Worm (Caenorhabditis elegans) whole organism, young adult: ENCODE results near the gene cyp-31A5.

ENCODE experiments used
- F22D6.2 ChIP-seq: sonication (generic microtip); optimal IDR thresholded peaks from 2 replicates; lab custom pipeline; 2016; ENCODE audit warnings: mild to moderate bottlenecking, missing genetic modification characterization, missing compliant biosample characterization
- F52B5.7 ChIP-seq: sonication (generic microtip); optimal IDR thresholded peaks from 2 replicates; lab custom pipeline; 2016; ENCODE audit warnings: mild to moderate bottlenecking, missing genetic modification characterization, missing compliant biosample characterization
- F55B11.4 ChIP-seq: sonication (generic microtip); optimal IDR thresholded peaks from 2 replicates; lab custom pipeline; 2016; ENCODE audit warnings: missing compliant biosample characterization, missing genetic modification characterization, borderline replicate concordance; ENCODE audit not compliant: insufficient read depth
- ama-1 ChIP-seq, 3 experiments: fragments of 150-350 bp in 1 of 3; sonication (generic microtip) in 2 of 3; optimal IDR thresholded peaks; 2 replicates each; lab custom pipeline; 2014 to 2018; ENCODE audit warnings: missing biosample characterization in 2 of 3, missing genetic modification characterization in 2 of 3, missing genetic modification reagents in 2 of 3
- pbrm-1 ChIP-seq: fragments of 200-800 bp; sonication (Bioruptor generic); IDR thresholded peaks from 2 replicates; pipeline ENCODE4 v1.3.6; 2022; ENCODE audit warnings: missing genetic modification reagents, missing genetic modification characterization, missing compliant biosample characterization
- rpc-1 ChIP-seq, 2 experiments: fragments of 150-350 bp in 1 of 2; sonication (generic microtip) in 1 of 2; optimal IDR thresholded peaks; 2 replicates each; lab custom pipeline; 2014 to 2018; ENCODE audit warnings: missing biosample characterization in 1 of 2, missing genetic modification characterization in 1 of 2, missing genetic modification reagents in 1 of 2, missing genotype in 1 of 2
- unc-62 ChIP-seq: fragments of 150-350 bp; optimal IDR thresholded peaks from 2 replicates; lab custom pipeline; 2014; ENCODE audit warnings: missing biosample characterization, missing genetic modification reagents, missing genetic modification characterization
- ztf-28 ChIP-seq: fragments of 200-800 bp; sonication (Bioruptor generic); IDR thresholded peaks from 2 replicates; pipeline ENCODE4 v1.3.6; 2022; ENCODE audit warnings: missing genetic modification reagents, missing genetic modification characterization, missing compliant biosample characterization

DNA sequence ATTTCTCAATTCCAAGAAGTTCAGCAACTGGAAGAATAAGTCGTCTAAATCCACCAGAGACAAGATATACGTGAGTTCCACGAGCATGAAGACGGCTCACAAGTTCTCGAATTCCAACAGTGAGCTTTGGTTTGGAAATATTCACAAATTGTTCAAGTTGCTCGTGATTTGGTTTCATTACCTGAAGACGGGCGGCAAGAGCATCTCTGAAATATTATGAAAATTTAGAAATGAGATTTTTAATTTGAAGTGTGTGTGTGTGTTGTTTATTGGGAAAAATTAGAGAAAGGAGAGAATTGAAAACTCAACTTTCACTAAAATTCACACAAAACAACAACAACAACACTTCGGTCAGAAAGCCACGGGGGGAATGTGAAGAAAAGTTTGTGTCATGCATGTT is 10.3 kb upstream of the cyp-31A5 start:
- TF ChIP-seq rpc-1 (optimal IDR thresholded peaks at IDR 0.05; lab: Kevin White, UChicago) (no peak), rpc-1 (tag; optimal IDR thresholded peaks at IDR 0.05; lab: Kevin White, UChicago) (no peak), F22D6.2 (tag; lab: Kevin White, UChicago) (no peak), unc-62 (no peak), ama-1 (optimal IDR thresholded peaks at IDR 0.05; lab: Kevin White, UChicago) (no peak), ama-1 (GFP tag; optimal IDR thresholded peaks at IDR 0.05; lab: Kevin White, UChicago) (no peak), F55B11.4 (tag; lab: Kevin White, UChicago) (no peak), F52B5.7 (tag; lab: Kevin White, UChicago) (no peak), pbrm-1 (no peak), ztf-28 (no peak)
